Worm (Caenorhabditis elegans) whole organism, L2 larva: ENCODE results near the gene mdt-21.

ENCODE experiments used
- C34F6.9 ChIP-seq: fragments of 150-350 bp; optimal IDR thresholded peaks from 2 replicates; lab custom pipeline; 2014; ENCODE audit warnings: missing biosample characterization, missing genetic modification characterization
- F13H6.1 ChIP-seq: sonication (generic microtip); optimal IDR thresholded peaks from 2 replicates; lab custom pipeline; 2016; ENCODE audit warnings: missing genetic modification characterization, missing compliant biosample characterization
- R02D3.7 ChIP-seq: fragments of 150-350 bp; optimal IDR thresholded peaks from 2 replicates; lab custom pipeline; 2014; ENCODE audit warnings: missing biosample characterization, missing genetic modification characterization
- Y55F3AM.14 ChIP-seq: fragments of 200-800 bp; sonication (Bioruptor generic); optimal IDR thresholded peaks from 2 replicates; lab custom pipeline; 2018; ENCODE audit warnings: mild to moderate bottlenecking, missing genetic modification characterization, missing compliant biosample characterization
- ZK546.5 ChIP-seq: sonication (generic microtip); optimal IDR thresholded peaks from 2 replicates; lab custom pipeline; 2017; ENCODE audit warnings: missing biosample characterization, missing genetic modification characterization
- alr-1 ChIP-seq: fragments of 150-350 bp; optimal IDR thresholded peaks from 2 replicates; lab custom pipeline; 2014; ENCODE audit warnings: missing biosample characterization, missing genetic modification characterization
- aly-2 ChIP-seq: fragments of 150-350 bp; optimal IDR thresholded peaks from 2 replicates; lab custom pipeline; 2014; ENCODE audit warnings: missing biosample characterization, missing genetic modification characterization
- ama-1 ChIP-seq: fragments of 150-350 bp; optimal IDR thresholded peaks from 2 replicates; lab custom pipeline; 2018; ENCODE audit warnings: inconsistent platforms
- blmp-1 ChIP-seq: sonication (generic microtip); optimal IDR thresholded peaks from 2 replicates; lab custom pipeline; 2017; ENCODE audit warnings: missing genetic modification characterization, mild to moderate bottlenecking, missing compliant biosample characterization, antibody characterized with exemption, moderate library complexity; ENCODE audit not compliant: insufficient read depth
- ceh-16 ChIP-seq: fragments of 150-350 bp; optimal IDR thresholded peaks from 2 replicates; lab custom pipeline; 2014; ENCODE audit warnings: missing biosample characterization, missing genetic modification characterization
- crh-2 ChIP-seq: sonication (generic microtip); optimal IDR thresholded peaks from 2 replicates; lab custom pipeline; 2017; ENCODE audit warnings: missing biosample characterization, missing genetic modification characterization
- dmd-4 ChIP-seq: sonication (generic microtip); optimal IDR thresholded peaks from 2 replicates; lab custom pipeline; 2017; ENCODE audit warnings: missing biosample characterization, missing genetic modification characterization
- egl-27 ChIP-seq: sonication (generic microtip); optimal IDR thresholded peaks from 3 replicates; lab custom pipeline; 2017; ENCODE audit warnings: missing biosample characterization, missing genetic modification reagents, missing genetic modification characterization
- elt-1 ChIP-seq: fragments of 150-350 bp; optimal IDR thresholded peaks from 2 replicates; lab custom pipeline; 2014; ENCODE audit warnings: missing biosample characterization, missing genetic modification characterization
- elt-3 ChIP-seq: sonication (generic microtip); optimal IDR thresholded peaks from 2 replicates; lab custom pipeline; 2017; ENCODE audit warnings: missing biosample characterization, missing genetic modification characterization
- fos-1 ChIP-seq: fragments of 150-350 bp; optimal IDR thresholded peaks from 2 replicates; lab custom pipeline; 2014; ENCODE audit warnings: missing biosample characterization, missing genetic modification characterization
- gmeb-1 ChIP-seq: fragments of 150-350 bp; optimal IDR thresholded peaks from 2 replicates; lab custom pipeline; 2014; ENCODE audit warnings: missing biosample characterization, missing genetic modification characterization
- lin-11 ChIP-seq: fragments of 150-350 bp; sonication (generic microtip); optimal IDR thresholded peaks from 2 replicates; lab custom pipeline; 2014; ENCODE audit warnings: missing biosample characterization, missing genetic modification characterization, inconsistent platforms, mixed read lengths
- lin-13 ChIP-seq: fragments of 150-350 bp; optimal IDR thresholded peaks from 2 replicates; lab custom pipeline; 2014; ENCODE audit warnings: missing biosample characterization, missing genetic modification reagents, missing genetic modification characterization
- lin-39 ChIP-seq: fragments of 150-350 bp; optimal IDR thresholded peaks from 2 replicates; lab custom pipeline; 2014; ENCODE audit warnings: missing biosample characterization, missing genetic modification reagents, missing genetic modification characterization
- lsy-2 ChIP-seq, 2 experiments: fragments of 150-350 bp in 1 of 2; sonication (generic microtip) in 1 of 2; optimal IDR thresholded peaks; 2 replicates each; lab custom pipeline; 2014 to 2017; ENCODE audit warnings: missing biosample characterization in 2 of 2, missing genetic modification characterization in 2 of 2
- mab-5 ChIP-seq: fragments of 150-350 bp; optimal IDR thresholded peaks from 2 replicates; lab custom pipeline; 2014; ENCODE audit warnings: missing biosample characterization, missing genetic modification characterization
- mbf-1 ChIP-seq: sonication (generic microtip); optimal IDR thresholded peaks from 2 replicates; lab custom pipeline; 2017; ENCODE audit warnings: missing biosample characterization, missing genetic modification characterization
- mdl-1 ChIP-seq, 2 experiments: fragments of 150-350 bp in 1 of 2; sonication (generic microtip) in 1 of 2; optimal IDR thresholded peaks; 2 replicates each; lab custom pipeline; 2017; ENCODE audit warnings: missing biosample characterization in 2 of 2, missing genetic modification characterization in 2 of 2
- nhr-10 ChIP-seq: sonication (generic microtip); optimal IDR thresholded peaks from 2 replicates; lab custom pipeline; 2017; ENCODE audit warnings: missing biosample characterization, missing genetic modification characterization
- nhr-11 ChIP-seq: fragments of 150-350 bp; optimal IDR thresholded peaks from 2 replicates; lab custom pipeline; 2014; ENCODE audit warnings: missing biosample characterization, missing genetic modification characterization
- nhr-12 ChIP-seq: fragments of 150-350 bp; optimal IDR thresholded peaks from 2 replicates; lab custom pipeline; 2014; ENCODE audit warnings: missing biosample characterization, missing genetic modification characterization
- nhr-129 ChIP-seq: fragments of 150-350 bp; optimal IDR thresholded peaks from 2 replicates; lab custom pipeline; 2014; ENCODE audit warnings: missing biosample characterization, missing genetic modification characterization
- nhr-21 ChIP-seq: fragments of 150-350 bp; optimal IDR thresholded peaks from 2 replicates; lab custom pipeline; 2014; ENCODE audit warnings: missing biosample characterization, missing genetic modification characterization
- nhr-23 ChIP-seq: fragments of 150-350 bp; optimal IDR thresholded peaks from 2 replicates; lab custom pipeline; 2014; ENCODE audit warnings: missing biosample characterization, missing genetic modification reagents, missing genetic modification characterization
- nhr-237 ChIP-seq: fragments of 150-350 bp; optimal IDR thresholded peaks from 2 replicates; lab custom pipeline; 2014; ENCODE audit warnings: missing biosample characterization, missing genetic modification characterization
- nhr-25 ChIP-seq: fragments of 150-350 bp; sonication (generic microtip); optimal IDR thresholded peaks from 3 replicates; lab custom pipeline; 2014; ENCODE audit warnings: missing biosample characterization, missing genetic modification characterization
- nhr-6 ChIP-seq: fragments of 150-350 bp; optimal IDR thresholded peaks from 2 replicates; lab custom pipeline; 2014; ENCODE audit warnings: missing biosample characterization, missing genetic modification characterization
- nhr-77 ChIP-seq: fragments of 150-350 bp; optimal IDR thresholded peaks from 2 replicates; lab custom pipeline; 2014; ENCODE audit warnings: missing biosample characterization, missing genetic modification characterization
- sem-4 ChIP-seq: fragments of 150-350 bp; optimal IDR thresholded peaks from 2 replicates; lab custom pipeline; 2014; ENCODE audit warnings: missing biosample characterization, missing genetic modification reagents, missing genetic modification characterization
- skn-1 ChIP-seq: sonication (generic microtip); optimal IDR thresholded peaks from 2 replicates; lab custom pipeline; 2017; ENCODE audit warnings: missing biosample characterization, missing genetic modification characterization
- sma-3 ChIP-seq: sonication (generic microtip); optimal IDR thresholded peaks from 2 replicates; lab custom pipeline; 2016; ENCODE audit warnings: missing genetic modification reagents, missing genetic modification characterization, missing compliant biosample characterization
- sma-9 ChIP-seq, 2 experiments: fragments of 150-350 bp in 1 of 2; sonication (generic microtip) in 1 of 2; optimal IDR thresholded peaks; 2 replicates each; lab custom pipeline; 2014 to 2016; ENCODE audit warnings: missing genetic modification characterization in 2 of 2, mild to moderate bottlenecking in 1 of 2, missing biosample characterization in 1 of 2, missing compliant biosample characterization in 1 of 2, missing genetic modification reagents in 1 of 2, moderate library complexity in 1 of 2
- snpc-4 ChIP-seq: fragments of 150-350 bp; optimal IDR thresholded peaks from 2 replicates; lab custom pipeline; 2014; ENCODE audit warnings: missing biosample characterization, missing genetic modification characterization
- unc-39 ChIP-seq: fragments of 150-350 bp; optimal IDR thresholded peaks from 2 replicates; lab custom pipeline; 2014; ENCODE audit warnings: missing biosample characterization, missing genetic modification characterization
- unc-55 ChIP-seq: fragments of 150-350 bp; sonication (generic microtip); optimal IDR thresholded peaks from 3 replicates; lab custom pipeline; 2014; ENCODE audit warnings: missing biosample characterization, missing genetic modification reagents, missing genetic modification characterization
- unc-62 ChIP-seq: fragments of 150-350 bp; optimal IDR thresholded peaks from 2 replicates; lab custom pipeline; 2014; ENCODE audit warnings: missing biosample characterization, missing genetic modification reagents, missing genetic modification characterization
- zag-1 ChIP-seq: fragments of 150-350 bp; optimal IDR thresholded peaks from 2 replicates; lab custom pipeline; 2014; ENCODE audit warnings: missing biosample characterization, missing genetic modification characterization
- ztf-1 ChIP-seq: fragments of 200-800 bp; sonication (Bioruptor generic); conservative IDR thresholded peaks from 2 replicates; pipeline ENCODE4 v1.3.6; 2022; ENCODE audit warnings: missing genetic modification characterization, missing compliant biosample characterization
- ztf-4 ChIP-seq: fragments of 150-350 bp; optimal IDR thresholded peaks from 2 replicates; lab custom pipeline; 2014; ENCODE audit warnings: missing biosample characterization, missing genetic modification characterization

The mdt-21 gene

ce11 chrIII:11816523-11817003 lies 39.1 kb downstream of the mdt-21 start, which contains the start of gene C18D11.1:
Gene C18D11.1, plus strand, starts transcription at chrIII:11816573.
- peak; percentile 26 for TF ChIP-seq nhr-25 (tag; lab: Kevin White, UChicago)
- no peak for TF ChIP-seq mab-5 (tag; lab: Kevin White, UChicago)

- no peak for TF ChIP-seq nhr-21 (tag; lab: Kevin White, UChicago)
- TF ChIP-seq dmd-4 (tag; lab: Kevin White, UChicago): no peak
- TF ChIP-seq snpc-4 (tag; lab: Kevin White, UChicago): peak; percentile 81
- TF ChIP-seq gmeb-1 (tag; lab: Kevin White, UChicago): no peak
These were observed 40.4 kb downstream of the mdt-21 start for ce11 chrIII:11817865-11818264.

- TF ChIP-seq ama-1 (lab: Kevin White, UChicago): no peak
- TF ChIP-seq nhr-12: no peak
- TF ChIP-seq gmeb-1 (tag; lab: Kevin White, UChicago): peak; percentile 9
- TF ChIP-seq fos-1 (tag; lab: Kevin White, UChicago): peak; percentile 42
- TF ChIP-seq ztf-4 (tag; lab: Kevin White, UChicago): no peak
- TF ChIP-seq sma-3: no peak
- TF ChIP-seq crh-2 (tag; lab: Kevin White, UChicago): peak; percentile 1
- TF ChIP-seq ceh-16 (tag; lab: Kevin White, UChicago): no peak
- TF ChIP-seq ztf-1 (GFP tag; lab: Robert Waterston, UW): no peak
- no peak for TF ChIP-seq sma-9 (GFP tag; optimal IDR thresholded peaks at IDR 0.05; lab: Kevin White, UChicago)
- no peak for TF ChIP-seq sma-9 (tag; optimal IDR thresholded peaks at IDR 0.05; lab: Kevin White, UChicago)
These were observed 45.0 kb downstream of the mdt-21 start, which contains the start of gene maa-1 for ce11 chrIII:11822407-11822806. Gene maa-1, minus strand, starts transcription at chrIII:11822526.

DNA sequence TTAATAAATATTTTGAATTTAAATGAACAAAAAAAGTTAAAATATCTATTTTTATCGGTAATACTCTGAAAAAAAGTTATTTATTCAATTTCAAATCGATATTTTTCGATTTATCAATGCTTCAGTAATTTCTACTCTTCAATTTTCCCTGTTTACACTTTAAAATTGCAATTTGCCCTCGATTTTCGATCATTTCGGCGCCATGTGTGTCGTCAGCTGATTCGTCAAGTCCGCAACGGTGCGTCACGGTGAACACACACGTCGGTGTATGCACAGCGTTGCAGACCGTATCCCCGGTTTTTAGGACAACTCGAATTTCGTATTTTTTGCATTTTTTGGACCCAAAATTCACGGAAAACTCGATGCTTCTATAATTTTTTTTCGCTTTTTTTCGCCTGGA lies 45.8 kb downstream of the mdt-21 start, which contains the start of gene C18D11.3:
Gene C18D11.3, plus strand, starts transcription at position 189 of the 400 bp plus-strand sequence.
- TF ChIP-seq lin-39 (tag; lab: Kevin White, UChicago) (no peak), mbf-1 (tag; lab: Kevin White, UChicago) (no peak), ZK546.5 (no peak), ama-1 (lab: Kevin White, UChicago) (no peak), snpc-4 (tag; lab: Kevin White, UChicago) (peak; percentile 78), lin-11 (tag; lab: Kevin White, UChicago) (peak; percentile 90), C34F6.9 (tag; lab: Kevin White, UChicago) (peak; percentile 94), egl-27 (tag; lab: Kevin White, UChicago) (peak; percentile 60), nhr-129 (tag; lab: Kevin White, UChicago) (peak; percentile 92), nhr-10 (tag; lab: Kevin White, UChicago) (peak; percentile 24), lsy-2 (tag; optimal IDR thresholded peaks at IDR 0.05; lab: Kevin White, UChicago) (peak; percentile 90 to 98), nhr-25 (tag; lab: Kevin White, UChicago) (peak; percentile 85), Y55F3AM.14 (no peak), nhr-21 (tag; lab: Kevin White, UChicago) (peak; percentile 77), nhr-12 (no peak), aly-2 (tag; lab: Kevin White, UChicago) (no peak), alr-1 (tag; lab: Kevin White, UChicago) (no peak), sem-4 (tag; lab: Kevin White, UChicago) (peak; percentile 84), dmd-4 (tag; lab: Kevin White, UChicago) (no peak), nhr-11 (tag; lab: Kevin White, UChicago) (no peak), fos-1 (tag; lab: Kevin White, UChicago) (peak; percentile 86), nhr-237 (tag; lab: Kevin White, UChicago) (no peak), ceh-16 (tag; lab: Kevin White, UChicago) (peak; percentile 38), nhr-23 (no peak), unc-62 (GFP tag; lab: Kevin White, UChicago) (no peak), mdl-1 (tag; optimal IDR thresholded peaks at IDR 0.05; lab: Kevin White, UChicago) (peak in 1 of 2 experiments; percentile 63), mab-5 (tag; lab: Kevin White, UChicago) (no peak), zag-1 (tag; lab: Kevin White, UChicago) (peak; percentile 16), sma-3 (peak; percentile 82), crh-2 (tag; lab: Kevin White, UChicago) (peak; percentile 88), elt-3 (tag; lab: Kevin White, UChicago) (no peak), nhr-77 (tag; lab: Kevin White, UChicago) (no peak), elt-1 (tag; lab: Kevin White, UChicago) (no peak), unc-55 (GFP tag; lab: Kevin White, UChicago) (peak; percentile 87), nhr-6 (tag; lab: Kevin White, UChicago) (no peak), R02D3.7 (no peak), lin-13 (peak; percentile 84), ztf-1 (GFP tag; lab: Robert Waterston, UW) (no peak), skn-1 (tag; lab: Kevin White, UChicago) (no peak), blmp-1 (no peak), unc-39 (tag; lab: Kevin White, UChicago) (no peak), F13H6.1 (tag; lab: Kevin White, UChicago) (peak; percentile 81), gmeb-1 (tag; lab: Kevin White, UChicago) (peak; percentile 76)
